Fruit fly (Drosophila melanogaster) whole organism, embryonic: ENCODE measurements around the gene qless.

Experiments
- Blimp-1 ChIP-seq: fragments of 200-800 bp; sonication (Bioruptor generic); optimal IDR thresholded peaks from 3 replicates; lab custom pipeline; 2018; ENCODE audit warnings: missing biosample characterization, missing genetic modification characterization, mild to moderate bottlenecking, moderate library complexity, missing genetic modification reagents
- CG11723 ChIP-seq: fragments of 200-800 bp; sonication (Bioruptor generic); optimal IDR thresholded peaks from 2 replicates; lab custom pipeline; 2017; ENCODE audit warnings: missing biosample characterization, mild to moderate bottlenecking, missing genetic modification characterization
- CG15479 ChIP-seq: fragments of 200-800 bp; sonication (Bioruptor generic); optimal IDR thresholded peaks from 3 replicates; lab custom pipeline; 2019; ENCODE audit warnings: missing biosample characterization, mild to moderate bottlenecking, missing genetic modification characterization, moderate library complexity
- CG16779 ChIP-seq: fragments of 200-800 bp; sonication (Bioruptor generic); IDR thresholded peaks from 2 replicates; pipeline ENCODE4 v1.3.6; 2022; ENCODE audit warnings: missing biosample characterization, missing genetic modification characterization
- CG2116 ChIP-seq: fragments of 200-800 bp; sonication (Bioruptor generic); optimal IDR thresholded peaks from 3 replicates; lab custom pipeline; 2018; ENCODE audit warnings: missing biosample characterization, mild to moderate bottlenecking, missing genetic modification characterization
- CG6854 ChIP-seq: fragments of 200-800 bp; sonication (Bioruptor generic); optimal IDR thresholded peaks from 3 replicates; lab custom pipeline; 2017; ENCODE audit warnings: missing biosample characterization, mild to moderate bottlenecking, missing genetic modification characterization
- run ChIP-seq: fragments of 200-800 bp; sonication (Bioruptor generic); optimal IDR thresholded peaks from 3 replicates; lab custom pipeline; 2018; ENCODE audit warnings: missing biosample characterization, mild to moderate bottlenecking, missing genetic modification characterization

DNA sequence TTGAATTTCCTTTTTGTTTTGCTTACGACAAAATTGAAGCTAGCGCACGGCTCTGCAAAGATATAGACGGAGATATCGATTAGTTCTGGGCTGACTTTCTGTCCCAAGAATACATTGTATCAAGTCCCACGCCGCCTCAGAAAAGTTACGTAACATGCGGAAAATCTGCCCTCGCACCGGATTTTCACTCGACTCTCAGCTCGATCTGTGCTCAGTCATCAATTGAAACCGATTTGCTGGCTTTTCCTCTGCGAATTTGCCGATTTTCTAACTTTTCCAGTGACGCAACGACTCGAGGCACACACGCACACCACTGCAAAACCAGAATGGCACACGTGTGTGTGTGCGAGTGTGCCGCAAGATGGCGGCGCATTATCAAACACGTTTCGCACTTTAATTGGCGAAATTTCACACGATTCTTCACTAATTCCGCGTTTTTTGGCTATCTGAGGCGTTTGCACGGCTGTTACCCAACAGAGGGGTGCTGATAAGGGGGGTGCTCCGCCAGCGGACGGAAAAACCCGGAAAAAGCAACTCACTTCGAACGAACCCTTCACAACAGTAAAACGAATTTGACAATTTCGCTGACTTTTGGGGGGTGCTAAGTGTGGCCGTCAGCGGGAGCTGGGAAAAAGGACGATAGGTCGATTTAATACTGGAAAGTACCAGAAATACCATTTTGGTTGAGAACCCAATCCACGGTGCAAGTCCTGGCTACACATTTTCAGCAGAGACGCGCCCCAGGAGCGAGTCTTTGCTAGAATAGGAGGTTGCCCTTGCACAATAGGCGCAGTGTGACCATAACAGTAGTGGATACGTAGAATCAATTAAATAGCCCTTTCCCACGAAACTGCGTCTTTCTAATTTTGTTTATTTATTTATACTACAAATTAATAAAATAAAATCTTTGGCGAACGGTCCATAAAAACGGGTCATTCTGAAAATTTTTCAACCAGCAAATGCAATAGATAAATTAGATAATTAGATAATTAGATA lies 33.1 kb downstream of the qless start, which contains the start of gene ATPsynC:
- TF ChIP-seq CG2116 (GFP tag; lab: Kevin White, UChicago), result peak; percentile 51
- no peak for TF ChIP-seq Blimp-1 (GFP tag; lab: Kevin White, UChicago)
- TF ChIP-seq CG16779 (GFP tag; lab: Robert Waterston, UW), result no peak
- TF ChIP-seq CG6854 (GFP tag; lab: Kevin White, UChicago), result peak; percentile 79
- peak; percentile 51 for TF ChIP-seq CG15479
- TF ChIP-seq CG11723 (GFP tag; lab: Kevin White, UChicago), result peak; percentile 5
- no peak for TF ChIP-seq run (tag; lab: Kevin White, UChicago)
